Fruit fly (Drosophila melanogaster): ENCODE data around the gene CG15548.

DNA sequence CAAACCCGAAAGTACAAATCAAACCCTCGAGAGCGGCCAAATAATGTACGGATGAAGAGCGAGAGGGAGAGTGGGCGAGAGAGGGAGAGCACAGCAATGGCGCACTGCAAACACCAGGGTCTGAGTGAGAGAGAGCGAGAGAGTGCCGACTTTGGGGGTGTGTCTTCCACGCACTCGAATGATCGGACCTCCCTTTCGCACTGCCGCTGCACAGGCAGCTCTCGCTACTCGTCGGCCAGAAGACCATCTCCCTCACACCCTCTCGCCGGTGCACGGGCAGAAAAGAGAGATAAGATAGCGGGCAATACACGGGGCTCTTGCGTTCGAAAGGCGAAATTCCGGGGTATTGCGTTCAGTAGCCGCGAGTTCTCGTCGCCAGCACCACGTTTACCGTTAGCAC is 47.1 kb upstream of the CG15548 start, which contains the start of gene Ptx1:
- peak; percentile 65 for TF ChIP-seq Dll (optimal IDR thresholded peaks at IDR 0.05)
- TF ChIP-seq CG8478 (optimal IDR thresholded peaks at IDR 0.05): peak; percentile 94
- TF ChIP-seq psq (optimal IDR thresholded peaks at IDR 0.05): no peak
- no peak for TF ChIP-seq usp (GFP tag; optimal IDR thresholded peaks at IDR 0.05)
- TF ChIP-seq EcR (GFP tag; optimal IDR thresholded peaks at IDR 0.05): no peak
- TF ChIP-seq pan (optimal IDR thresholded peaks at IDR 0.05): no peak

Data from whole organism.